Fruit fly (Drosophila melanogaster): ENCODE measurements around the gene ND-42.
A peak's percentile ranks its signal among the peaks of the same experiment; 100 is the strongest.

The ND-42 gene

DNA sequence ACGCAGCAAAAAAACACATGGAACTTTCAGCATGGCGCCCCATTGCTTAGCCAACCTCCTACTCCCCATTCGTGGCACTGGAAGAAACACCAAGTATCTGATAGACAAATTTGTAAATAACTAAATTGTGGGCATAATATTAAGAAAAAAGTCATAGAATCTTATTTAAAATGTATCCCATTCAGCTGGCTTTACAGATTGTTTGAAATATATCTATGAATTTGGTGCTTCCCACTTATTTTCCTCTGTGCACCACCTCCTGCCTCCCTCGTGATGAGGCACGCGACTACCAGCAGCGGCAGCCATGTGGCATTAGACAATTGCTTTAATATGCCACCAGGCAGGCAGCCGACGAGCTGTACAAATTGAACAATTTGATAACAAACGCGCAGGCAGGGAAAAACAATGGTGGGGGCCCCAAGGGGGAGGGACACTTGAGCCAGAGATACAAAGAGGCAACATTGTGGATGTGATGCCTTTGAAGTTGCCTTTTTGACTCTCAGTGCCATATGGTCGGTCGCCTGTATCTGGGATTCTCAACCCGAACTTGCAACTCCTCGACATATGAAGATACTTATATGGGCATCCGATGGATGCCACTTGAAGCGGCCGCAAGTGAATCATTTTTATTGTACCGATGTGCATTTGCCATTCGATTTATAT lies 21.8 kb downstream of the ND-42 start (continued):
- TF ChIP-seq CG1233 (GFP tag; optimal IDR thresholded peaks at IDR 0.05) = peak; percentile 74
- no peak for TF ChIP-seq Ravus (GFP tag; IDR thresholded peaks at IDR 0.05)
- TF ChIP-seq CG7745 (tag; optimal IDR thresholded peaks at IDR 0.05) = no peak
- TF ChIP-seq CG13287 (GFP tag; IDR thresholded peaks at IDR 0.05; ENCODE audit: partially characterized antibody) = no peak
- peak; percentile 22 for TF ChIP-seq CG30020 (tag; optimal IDR thresholded peaks at IDR 0.05)
- peak; percentile 82 for TF ChIP-seq so (GFP tag; IDR thresholded peaks at IDR 0.05)
- peak; percentile 35 for TF ChIP-seq Fer2 (tag; optimal IDR thresholded peaks at IDR 0.05)
- TF ChIP-seq E2f2 (GFP tag; IDR thresholded peaks at IDR 0.05) = peak; percentile 56
- TF ChIP-seq zf30C (GFP tag; optimal IDR thresholded peaks at IDR 0.05) = peak; percentile 75
- peak; percentile 72 for TF ChIP-seq jing (GFP tag; optimal IDR thresholded peaks at IDR 0.05)
- TF ChIP-seq CG8089 (GFP tag; optimal IDR thresholded peaks at IDR 0.05) = peak; percentile 53
- peak; percentile 87 for TF ChIP-seq CG32532 (GFP tag; IDR thresholded peaks at IDR 0.05)
- TF ChIP-seq CG18262 (tag; optimal IDR thresholded peaks at IDR 0.05) = peak; percentile 82
- peak; percentile 59 for TF ChIP-seq en (GFP tag; optimal IDR thresholded peaks at IDR 0.05)
- peak; percentile 77 for TF ChIP-seq CG34422 (GFP tag; IDR thresholded peaks at IDR 0.05)
- TF ChIP-seq CG7372 (GFP tag; IDR thresholded peaks at IDR 0.05) = no peak
- TF ChIP-seq Opbp (GFP tag; IDR thresholded peaks at IDR 0.05; ENCODE audit: partially characterized antibody) = peak; percentile 14; the same call in 1 of the 3 replicates
- TF ChIP-seq Vsx1 (GFP tag; optimal IDR thresholded peaks at IDR 0.05) = peak; percentile 47
- peak; percentile 85 for TF ChIP-seq sob (GFP tag; IDR thresholded peaks at IDR 0.05)
- peak; percentile 60 for TF ChIP-seq Nf-YA (GFP tag; IDR thresholded peaks at IDR 0.05)
- TF ChIP-seq CG13123 (GFP tag; optimal IDR thresholded peaks at IDR 0.05) = peak; percentile 36
- TF ChIP-seq CG15011 (GFP tag; optimal IDR thresholded peaks at IDR 0.05) = peak; percentile 53
- TF ChIP-seq CG9727 (GFP tag; optimal IDR thresholded peaks at IDR 0.05) = peak; percentile 80
- TF ChIP-seq Hmr (GFP tag; optimal IDR thresholded peaks at IDR 0.05) = peak; percentile 88
- peak; percentile 13 for TF ChIP-seq CG10431 (GFP tag; optimal IDR thresholded peaks at IDR 0.05)
- peak; percentile 92 for TF ChIP-seq lab (GFP tag; optimal IDR thresholded peaks at IDR 0.05)
- 0 out of 3 replicates have a peak, but pooled peaks have one; percentile 38 for TF ChIP-seq gce (GFP tag; IDR thresholded peaks at IDR 0.05)
- TF ChIP-seq CG33213 (GFP tag; optimal IDR thresholded peaks at IDR 0.05) = peak; percentile 50
- TF ChIP-seq hkb (optimal IDR thresholded peaks at IDR 0.05) = no peak
- TF ChIP-seq hkb (GFP tag; IDR thresholded peaks at IDR 0.05) = peak; percentile 87
- peak; percentile 70 for TF ChIP-seq CG16863 (GFP tag; optimal IDR thresholded peaks at IDR 0.05)
- peak; percentile 86 for TF ChIP-seq Sox102F (GFP tag; optimal IDR thresholded peaks at IDR 0.05)
- TF ChIP-seq dmrt11E (tag; optimal IDR thresholded peaks at IDR 0.05) = peak; percentile 72
- peak; percentile 82 for TF ChIP-seq CG11093 (GFP tag; IDR thresholded peaks at IDR 0.05)
- TF ChIP-seq chn (GFP tag; optimal IDR thresholded peaks at IDR 0.05) = peak; percentile 77
- peak; percentile 70 for TF ChIP-seq sd (tag; optimal IDR thresholded peaks at IDR 0.05)
- TF ChIP-seq row (GFP tag; IDR thresholded peaks at IDR 0.05) = peak; percentile 91
- peak; percentile 80 for TF ChIP-seq oc (tag; optimal IDR thresholded peaks at IDR 0.05)
- peak; percentile 38 for TF ChIP-seq sima (GFP tag; optimal IDR thresholded peaks at IDR 0.05)
- peak; percentile 75 for TF ChIP-seq CG1529 (GFP tag; optimal IDR thresholded peaks at IDR 0.05)
- peak; percentile 69 for TF ChIP-seq CG1647 (GFP tag; optimal IDR thresholded peaks at IDR 0.05)
- no peak for TF ChIP-seq Dfd (GFP tag; optimal IDR thresholded peaks at IDR 0.05)
- no peak for TF ChIP-seq lov (optimal IDR thresholded peaks at IDR 0.05)
- peak; percentile 84 for TF ChIP-seq lov (GFP tag; IDR thresholded peaks at IDR 0.05)
- TF ChIP-seq NfI (GFP tag; optimal IDR thresholded peaks at IDR 0.05) = peak; percentile 72
- TF ChIP-seq chinmo (GFP tag; IDR thresholded peaks at IDR 0.05; ENCODE audit: partially characterized antibody) = 0 out of 4 replicates have a peak, but pooled peaks have one; percentile 49
- peak; percentile 32 for TF ChIP-seq CG14965 (GFP tag; optimal IDR thresholded peaks at IDR 0.05; ENCODE audit: borderline replicate concordance)
- TF ChIP-seq Myb (GFP tag; optimal IDR thresholded peaks at IDR 0.05) = peak; percentile 62
- TF ChIP-seq jigr1 (GFP tag; IDR thresholded peaks at IDR 0.05) = peak; percentile 44; the same call in 1 of the 3 replicates
- peak; percentile 63 for TF ChIP-seq CG30431 (GFP tag; optimal IDR thresholded peaks at IDR 0.05)

Measured in whole organism, embryonic.